Worm (Caenorhabditis elegans) whole organism, early embryonic: ENCODE measurements around the gene F56B3.4.
"Not testable (repeated sequence)": the region's sequence is repeated elsewhere in the genome, so short reads cannot be mapped to it uniquely, and the experiment has no call there.

ENCODE experiments used
- B0310.2 ChIP-seq: sonication (generic microtip); optimal IDR thresholded peaks from 2 replicates; lab custom pipeline; 2016; ENCODE audit warnings: mild to moderate bottlenecking, missing genetic modification characterization, missing compliant biosample characterization
- F13C5.2 ChIP-seq: sonication (generic microtip); optimal IDR thresholded peaks from 2 replicates; lab custom pipeline; 2017; ENCODE audit warnings: mild to moderate bottlenecking, missing genetic modification characterization, inconsistent platforms, missing compliant biosample characterization
- aly-1 ChIP-seq: sonication (generic microtip); optimal IDR thresholded peaks from 2 replicates; lab custom pipeline; 2016; ENCODE audit warnings: missing genetic modification characterization, missing compliant biosample characterization
- ama-1 ChIP-seq: fragments of 150-350 bp; optimal IDR thresholded peaks from 2 replicates; lab custom pipeline; 2014
- ceh-13 ChIP-seq: fragments of 200-800 bp; sonication (Bioruptor generic); optimal IDR thresholded peaks from 2 replicates; lab custom pipeline; 2018; ENCODE audit warnings: mild to moderate bottlenecking, missing genetic modification characterization, missing compliant biosample characterization
- ceh-36 ChIP-seq: sonication (generic microtip); optimal IDR thresholded peaks from 2 replicates; lab custom pipeline; 2016; ENCODE audit warnings: missing genetic modification characterization, inconsistent platforms, missing compliant biosample characterization
- ets-7 ChIP-seq: sonication (generic microtip); optimal IDR thresholded peaks from 2 replicates; lab custom pipeline; 2016; ENCODE audit warnings: missing genotype, missing genetic modification characterization, missing compliant biosample characterization
- flt-1 ChIP-seq: fragments of 200-800 bp; sonication (Bioruptor generic); IDR thresholded peaks from 2 replicates; pipeline ENCODE4 v1.3.6; 2022; ENCODE audit warnings: missing genetic modification characterization, missing compliant biosample characterization
- hmbx-1 ChIP-seq: sonication (generic microtip); optimal IDR thresholded peaks from 2 replicates; lab custom pipeline; 2016; ENCODE audit warnings: mild to moderate bottlenecking, missing genetic modification characterization, missing compliant biosample characterization
- hmg-4 ChIP-seq: fragments of 200-800 bp; sonication (Bioruptor generic); optimal IDR thresholded peaks from 2 replicates; lab custom pipeline; 2018; ENCODE audit warnings: mild to moderate bottlenecking, missing genetic modification characterization, missing compliant biosample characterization
- hnd-1 ChIP-seq: sonication (generic microtip); optimal IDR thresholded peaks from 2 replicates; lab custom pipeline; 2016; ENCODE audit warnings: missing genetic modification characterization, missing compliant biosample characterization
- pes-1 ChIP-seq: fragments of 200-800 bp; sonication (Bioruptor generic); IDR thresholded peaks from 2 replicates; pipeline ENCODE4 v1.3.6; 2022; ENCODE audit warnings: missing genetic modification reagents, missing genetic modification characterization, missing compliant biosample characterization
- scrt-1 ChIP-seq: fragments of 200-800 bp; sonication (Bioruptor generic); IDR thresholded peaks from 2 replicates; pipeline ENCODE4 v1.3.6; 2022; ENCODE audit warnings: missing genetic modification characterization, missing compliant biosample characterization
- sea-1 ChIP-seq: fragments of 200-800 bp; sonication (Bioruptor generic); conservative IDR thresholded peaks from 2 replicates; pipeline ENCODE4 v1.3.6; 2022; ENCODE audit warnings: missing genetic modification characterization, missing compliant biosample characterization
- tbx-11 ChIP-seq: fragments of 200-800 bp; sonication (Bioruptor generic); IDR thresholded peaks from 2 replicates; pipeline ENCODE4 v1.3.6; 2022; ENCODE audit warnings: missing genetic modification characterization, missing compliant biosample characterization
- tbx-37 ChIP-seq: fragments of 200-800 bp; sonication (Bioruptor generic); conservative IDR thresholded peaks from 2 replicates; pipeline ENCODE4 v1.3.6; 2022; ENCODE audit warnings: missing genetic modification reagents, missing genetic modification characterization, missing compliant biosample characterization
- tra-4 ChIP-seq: sonication (generic microtip); optimal IDR thresholded peaks from 2 replicates; lab custom pipeline; 2017; ENCODE audit warnings: missing genetic modification characterization, missing compliant biosample characterization

F56B3.4 gene

ce11 chrIV:795383-795872 is 1.4 kb upstream of the F56B3.4 start, which contains the start of gene skr-18:
Gene skr-18, minus strand, starts transcription at chrIV:795433.
- TF ChIP-seq scrt-1 (GFP tag; lab: Robert Waterston, UW), result no peak
- no peak for TF ChIP-seq aly-1
- no peak for TF ChIP-seq tbx-11 (GFP tag; lab: Robert Waterston, UW)
- TF ChIP-seq ama-1 (lab: Kevin White, UChicago), result no peak
- no peak for TF ChIP-seq hmbx-1
- TF ChIP-seq ets-7 (tag; lab: Kevin White, UChicago), result no peak
- TF ChIP-seq F13C5.2, result no peak
- no peak for TF ChIP-seq B0310.2 (tag; lab: Kevin White, UChicago)
- TF ChIP-seq tbx-37, result no peak
- no peak for TF ChIP-seq hmg-4 (GFP tag; lab: Kevin White, UChicago)
- no peak for TF ChIP-seq sea-1
- TF ChIP-seq pes-1 (GFP tag; lab: Robert Waterston, UW), result no peak
- no peak for TF ChIP-seq flt-1

- TF ChIP-seq pes-1 (GFP tag; lab: Robert Waterston, UW) (no peak), ceh-13 (no peak), tbx-11 (GFP tag; lab: Robert Waterston, UW) (no peak), B0310.2 (tag; lab: Kevin White, UChicago) (no peak), hmg-4 (GFP tag; lab: Kevin White, UChicago) (no peak), tra-4 (tag; lab: Kevin White, UChicago) (no peak), hnd-1 (no peak), ama-1 (lab: Kevin White, UChicago) (no peak), sea-1 (no peak), ets-7 (tag; lab: Kevin White, UChicago) (no peak), tbx-37 (no peak), aly-1 (no peak), ceh-36 (tag; lab: Kevin White, UChicago) (no peak), F13C5.2 (no peak), hmbx-1 (no peak), flt-1 (no peak), scrt-1 (GFP tag; lab: Robert Waterston, UW) (no peak)
Measured at ce11 chrIV:787755-788154, 6.3 kb downstream of the F56B3.4 start, which contains the start of gene F56B3.6. Gene F56B3.6, plus strand, starts transcription at chrIV:788055.

- TF ChIP-seq ama-1 (lab: Kevin White, UChicago) (no peak), tbx-37 (no peak), sea-1 (no peak), ets-7 (tag; lab: Kevin White, UChicago) (no peak), scrt-1 (GFP tag; lab: Robert Waterston, UW) (no peak), hmg-4 (GFP tag; lab: Kevin White, UChicago) (no peak), hmbx-1 (no peak), tra-4 (tag; lab: Kevin White, UChicago) (no peak), B0310.2 (tag; lab: Kevin White, UChicago) (no peak), aly-1 (no peak), flt-1 (no peak), ceh-36 (tag; lab: Kevin White, UChicago) (no peak), tbx-11 (GFP tag; lab: Robert Waterston, UW) (no peak), pes-1 (GFP tag; lab: Robert Waterston, UW) (no peak), ceh-13 (no peak), hnd-1 (no peak), F13C5.2 (no peak)
Measured at ce11 chrIV:782393-782792, 11.7 kb downstream of the F56B3.4 start.

- TF ChIP-seq tbx-37 (no peak), flt-1 (no peak), tbx-11 (GFP tag; lab: Robert Waterston, UW) (no peak), pes-1 (GFP tag; lab: Robert Waterston, UW) (no peak), tra-4 (tag; lab: Kevin White, UChicago) (no peak), ceh-13 (no peak), F13C5.2 (no peak), ets-7 (tag; lab: Kevin White, UChicago) (no peak), scrt-1 (GFP tag; lab: Robert Waterston, UW) (no peak), sea-1 (no peak), hnd-1 (no peak), ceh-36 (tag; lab: Kevin White, UChicago) (no peak), hmbx-1 (no peak), hmg-4 (GFP tag; lab: Kevin White, UChicago) (no peak), ama-1 (lab: Kevin White, UChicago) (no peak), aly-1 (no peak), B0310.2 (tag; lab: Kevin White, UChicago) (no peak)
Measured at ce11 chrIV:778484-778883, 15.6 kb downstream of the F56B3.4 start, which contains the start of gene ugt-52. Gene ugt-52, plus strand, starts transcription at chrIV:778784.

- TF ChIP-seq flt-1 (no peak), ets-7 (tag; lab: Kevin White, UChicago) (no peak), pes-1 (GFP tag; lab: Robert Waterston, UW) (no peak), tbx-37 (no peak)
Measured at ce11 chrIV:773580-773979, 20.5 kb downstream of the F56B3.4 start.

- TF ChIP-seq hmg-4 (GFP tag; lab: Kevin White, UChicago) (no peak), F13C5.2 (no peak), ets-7 (tag; lab: Kevin White, UChicago) (no peak), tbx-37 (no peak), hnd-1 (no peak), sea-1 (no peak)
Measured at ce11 chrIV:772931-773330, 21.1 kb downstream of the F56B3.4 start, which contains the start of gene mrpl-2. Gene mrpl-2, plus strand, starts transcription at chrIV:773237.

ce11 chrIV:771061-771460 is 23.0 kb downstream of the F56B3.4 start, which contains the start of gene F56B3.9:
Gene F56B3.9, plus strand, starts transcription at chrIV:771361.
- not testable (repeated sequence) for TF ChIP-seq tbx-11 (GFP tag; lab: Robert Waterston, UW); tra-4 (tag; lab: Kevin White, UChicago); F13C5.2

- TF ChIP-seq ets-7 (tag; lab: Kevin White, UChicago) (no peak), pes-1 (GFP tag; lab: Robert Waterston, UW) (no peak), flt-1 (no peak), ceh-36 (tag; lab: Kevin White, UChicago) (no peak), F13C5.2 (no peak), hnd-1 (no peak), hmg-4 (GFP tag; lab: Kevin White, UChicago) (no peak), scrt-1 (GFP tag; lab: Robert Waterston, UW) (no peak), B0310.2 (tag; lab: Kevin White, UChicago) (no peak), ceh-13 (no peak)
Measured at ce11 chrIV:768312-768711, 25.8 kb downstream of the F56B3.4 start, which contains the start of gene F56B3.2. Gene F56B3.2, minus strand, starts transcription at chrIV:768584.
